In the genomic region with DNA sequence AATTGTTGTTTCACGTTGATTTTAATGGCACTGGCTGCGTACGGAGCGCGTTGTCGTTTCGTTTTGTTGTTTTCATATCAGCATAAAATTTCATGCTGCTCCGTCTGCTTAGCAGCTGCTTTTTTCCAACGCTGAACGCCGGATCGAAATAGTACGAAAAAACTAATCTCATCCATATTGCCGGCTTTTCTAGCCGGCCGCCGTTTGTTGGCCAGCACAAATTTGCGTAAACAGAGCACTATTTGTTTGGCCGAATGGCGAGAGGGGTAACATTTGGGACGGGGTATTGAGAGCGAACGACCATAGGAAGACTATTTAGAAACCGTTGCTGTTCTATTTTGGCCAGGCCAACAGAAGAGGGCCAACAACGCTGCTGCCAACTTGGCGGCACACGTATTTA, we compare ENCODE assay signal across 1 fruit fly cellular context.
TF ChIP-seq lines count a peak whose summit lies in the region.

No protein-coding gene starts in this region.

TF ChIP-seq in whole organism, embryonic, 481 proteins besides CTCF, POLR2A, EP300 and RAD21 (continued from another document):
- TF ChIP-seq CG34224 (GFP tag; IDR thresholded peaks at IDR 0.05; lab: Robert Waterston, UW; ENCODE audit: partially characterized antibody) (peak; percentile 53; the same call in 1 of the 3 replicates), CG12219 (GFP tag; optimal IDR thresholded peaks at IDR 0.05; lab: Kevin White, UChicago) (peak; percentile 12), HLH4C (GFP tag; IDR thresholded peaks at IDR 0.05; lab: Robert Waterston, UW; ENCODE audit: partially characterized antibody) (no peak), CkIIα-i1 (GFP tag; IDR thresholded peaks at IDR 0.05; lab: Robert Waterston, UW) (no peak), CG18764 (GFP tag; optimal IDR thresholded peaks at IDR 0.05; lab: Kevin White, UChicago) (no peak), Atf3 (GFP tag; optimal IDR thresholded peaks at IDR 0.05; lab: Kevin White, UChicago) (no peak), NK7.1 (GFP tag; optimal IDR thresholded peaks at IDR 0.05; lab: Kevin White, UChicago) (no peak), Stat92E (GFP tag; optimal IDR thresholded peaks at IDR 0.05; lab: Kevin White, UChicago) (no peak), BtbVII (GFP tag; optimal IDR thresholded peaks at IDR 0.05; lab: Kevin White, UChicago) (peak; percentile 46), CG10565 (GFP tag; optimal IDR thresholded peaks at IDR 0.05; lab: Kevin White, UChicago) (no peak), ase (GFP tag; IDR thresholded peaks at IDR 0.05; lab: Robert Waterston, UW) (0 out of 3 replicates have a peak, but pooled peaks have one; percentile 38), Opbp (GFP tag; IDR thresholded peaks at IDR 0.05; lab: Robert Waterston, UW; ENCODE audit: partially characterized antibody) (peak; percentile 50; the same call in 1 of the 3 replicates), slou (GFP tag; optimal IDR thresholded peaks at IDR 0.05; lab: Kevin White, UChicago) (no peak), CG7963 (GFP tag; IDR thresholded peaks at IDR 0.05; lab: Robert Waterston, UW; ENCODE audit: partially characterized antibody) (no peak), danr (GFP tag; IDR thresholded peaks at IDR 0.05; lab: Robert Waterston, UW) (no peak), MTF-1 (GFP tag; optimal IDR thresholded peaks at IDR 0.05; lab: Kevin White, UChicago; ENCODE audit: borderline replicate concordance) (no peak), Lhr (GFP tag; optimal IDR thresholded peaks at IDR 0.05; lab: Kevin White, UChicago) (no peak), CG8281 (tag; optimal IDR thresholded peaks at IDR 0.05; lab: Kevin White, UChicago) (no peak), CG5180 (GFP tag; optimal IDR thresholded peaks at IDR 0.05; lab: Kevin White, UChicago) (no peak), Gsc (GFP tag; IDR thresholded peaks at IDR 0.05; lab: Robert Waterston, UW) (no peak), Chrac-16 (GFP tag; optimal IDR thresholded peaks at IDR 0.05; lab: Kevin White, UChicago) (no peak), CHES-1-like (GFP tag; optimal IDR thresholded peaks at IDR 0.05; lab: Kevin White, UChicago) (peak; percentile 35), pum (GFP tag; optimal IDR thresholded peaks at IDR 0.05; lab: Kevin White, UChicago) (no peak), bab2 (GFP tag; optimal IDR thresholded peaks at IDR 0.05; lab: Kevin White, UChicago) (no peak), CG42726 (GFP tag; IDR thresholded peaks at IDR 0.05; lab: Robert Waterston, UW; ENCODE audit: partially characterized antibody) (no peak), cwo (GFP tag; optimal IDR thresholded peaks at IDR 0.05; lab: Kevin White, UChicago) (peak; percentile 61), tgo (GFP tag; IDR thresholded peaks at IDR 0.05; lab: Robert Waterston, UW) (no peak), CG14710 (tag; optimal IDR thresholded peaks at IDR 0.05; lab: Kevin White, UChicago) (no peak), Awh (GFP tag; IDR thresholded peaks at IDR 0.05; lab: Robert Waterston, UW) (no peak), Dref (GFP tag; IDR thresholded peaks at IDR 0.05; lab: Robert Waterston, UW) (no peak), CG33213 (GFP tag; optimal IDR thresholded peaks at IDR 0.05; lab: Kevin White, UChicago) (no peak), CG1792 (GFP tag; optimal IDR thresholded peaks at IDR 0.05; lab: Kevin White, UChicago) (no peak), fru (optimal IDR thresholded peaks at IDR 0.05; lab: Kevin White, UChicago) (no peak), MESR4 (GFP tag; optimal IDR thresholded peaks at IDR 0.05; lab: Kevin White, UChicago) (no peak), knrl (GFP tag; IDR thresholded peaks at IDR 0.05; lab: Robert Waterston, UW; ENCODE audit: partially characterized antibody) (no peak), zf30C (GFP tag; optimal IDR thresholded peaks at IDR 0.05; lab: Kevin White, UChicago) (no peak), CG31224 (GFP tag; IDR thresholded peaks at IDR 0.05; lab: Robert Waterston, UW) (peak; percentile 99), tup (GFP tag; optimal IDR thresholded peaks at IDR 0.05; lab: Kevin White, UChicago) (no peak), twi (tag; optimal IDR thresholded peaks at IDR 0.05; lab: Kevin White, UChicago) (no peak), CG10462 (GFP tag; optimal IDR thresholded peaks at IDR 0.05; lab: Kevin White, UChicago) (no peak), CG18262 (tag; optimal IDR thresholded peaks at IDR 0.05; lab: Kevin White, UChicago) (no peak), CG9437 (GFP tag; optimal IDR thresholded peaks at IDR 0.05; lab: Kevin White, UChicago) (no peak), Tbp (GFP tag; optimal IDR thresholded peaks at IDR 0.05; lab: Kevin White, UChicago) (no peak), Hsf (GFP tag; optimal IDR thresholded peaks at IDR 0.05; lab: Kevin White, UChicago) (no peak), H2.0 (GFP tag; IDR thresholded peaks at IDR 0.05; lab: Robert Waterston, UW) (no peak), tll (GFP tag; optimal IDR thresholded peaks at IDR 0.05; lab: Kevin White, UChicago) (no peak), chm (GFP tag; IDR thresholded peaks at IDR 0.05; lab: Robert Waterston, UW) (no peak; the same call in 1 of the 2 replicates), zen2 (GFP tag; IDR thresholded peaks at IDR 0.05; lab: Robert Waterston, UW; ENCODE audit: partially characterized antibody) (no peak), CG8944 (GFP tag; optimal IDR thresholded peaks at IDR 0.05; lab: Kevin White, UChicago) (no peak), amos (GFP tag; IDR thresholded peaks at IDR 0.05; lab: Robert Waterston, UW; ENCODE audit: partially characterized antibody) (no peak; the same call in 1 of the 2 replicates), zen (tag; optimal IDR thresholded peaks at IDR 0.05; lab: Kevin White, UChicago) (no peak), CG10959 (GFP tag; IDR thresholded peaks at IDR 0.05; lab: Robert Waterston, UW) (no peak), CG4730 (GFP tag; IDR thresholded peaks at IDR 0.05; lab: Robert Waterston, UW) (no peak), CG7839 (tag; optimal IDR thresholded peaks at IDR 0.05; lab: Kevin White, UChicago) (no peak), ham (GFP tag; IDR thresholded peaks at IDR 0.05; lab: Robert Waterston, UW) (no peak), Myb (GFP tag; optimal IDR thresholded peaks at IDR 0.05; lab: Kevin White, UChicago) (no peak), Xrp1 (GFP tag; IDR thresholded peaks at IDR 0.05; lab: Robert Waterston, UW) (no peak), BEAF-32 (GFP tag; optimal IDR thresholded peaks at IDR 0.05; lab: Kevin White, UChicago) (no peak), ERR (GFP tag; optimal IDR thresholded peaks at IDR 0.05; lab: Kevin White, UChicago) (no peak), Lim3 (GFP tag; IDR thresholded peaks at IDR 0.05; lab: Robert Waterston, UW) (no peak), fd64A (GFP tag; optimal IDR thresholded peaks at IDR 0.05; lab: Kevin White, UChicago) (no peak), esg (GFP tag; conservative IDR thresholded peaks at IDR 0.05; lab: Robert Waterston, UW) (no peak)
